Worm (Caenorhabditis elegans): ENCODE measurements around the gene try-12.

Gene try-12

DNA sequence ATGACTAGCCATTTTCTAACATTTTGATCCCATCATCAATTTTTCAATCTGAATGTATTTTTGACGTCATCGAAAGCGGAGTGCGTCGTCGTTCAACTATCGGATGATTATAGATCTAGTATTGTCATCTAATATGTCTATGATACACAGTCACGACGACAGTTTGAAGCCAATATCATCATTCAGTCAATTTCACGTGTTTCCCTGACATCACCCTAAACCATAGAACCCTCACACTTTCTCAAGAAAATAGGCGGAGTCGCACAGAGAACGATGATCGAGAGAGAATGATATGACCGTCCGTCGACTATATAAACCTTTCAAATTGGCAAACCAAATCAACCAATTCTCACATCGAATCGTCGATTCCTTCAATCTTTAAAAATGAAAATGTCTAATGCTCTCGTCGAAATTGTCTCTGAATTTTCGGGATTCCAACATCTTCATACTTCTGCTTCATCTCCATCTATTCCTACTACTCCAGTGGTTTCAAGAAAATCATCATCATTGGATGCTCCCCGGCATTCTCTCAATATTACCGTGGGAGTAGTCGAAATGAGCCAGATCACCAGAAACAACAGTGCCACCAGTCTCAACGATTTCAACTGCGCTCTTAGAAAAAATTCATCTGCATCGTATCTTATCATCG is 33.2 kb upstream of the try-12 start, which contains the start of gene F18E3.13 (continued):
- TF ChIP-seq elt-2 (tag; optimal IDR thresholded peaks at IDR 0.05) (no peak), blmp-1 (tag; optimal IDR thresholded peaks at IDR 0.05) (peak; percentile 90), ceh-88 (GFP tag; IDR thresholded peaks at IDR 0.05) (no peak), unc-98 (GFP tag; IDR thresholded peaks at IDR 0.05) (no peak), fkh-10 (GFP tag; optimal IDR thresholded peaks at IDR 0.05) (no peak), nhr-71 (tag; optimal IDR thresholded peaks at IDR 0.05) (peak; percentile 88), C16A3.4 (tag; optimal IDR thresholded peaks at IDR 0.05) (peak; percentile 43), sup-37 (GFP tag; optimal IDR thresholded peaks at IDR 0.05) (no peak), nhr-84 (tag; optimal IDR thresholded peaks at IDR 0.05) (no peak), lin-39 (tag; optimal IDR thresholded peaks at IDR 0.05) (no peak), nhr-77 (tag; optimal IDR thresholded peaks at IDR 0.05) (no peak), unc-30 (tag; optimal IDR thresholded peaks at IDR 0.05) (no peak), nhr-28 (tag; optimal IDR thresholded peaks at IDR 0.05) (no peak), efl-1 (optimal IDR thresholded peaks at IDR 0.05) (no peak), efl-1 (GFP tag; optimal IDR thresholded peaks at IDR 0.05 in 1 of 2) (peak in 1 of 2 experiments; percentile 89), mdl-1 (tag; optimal IDR thresholded peaks at IDR 0.05) (peak in 1 of 2 experiments; percentile 83), C04F5.9 (tag; optimal IDR thresholded peaks at IDR 0.05) (no peak), unc-130 (tag; optimal IDR thresholded peaks at IDR 0.05) (peak; percentile 32), hlh-4 (tag; optimal IDR thresholded peaks at IDR 0.05) (no peak), pax-3 (tag; optimal IDR thresholded peaks at IDR 0.05) (no peak), swsn-7 (tag; optimal IDR thresholded peaks at IDR 0.05) (no peak), lin-35 (GFP tag; optimal IDR thresholded peaks at IDR 0.05) (peak in 1 of 2 experiments; percentile 69), ceh-63 (GFP tag; optimal IDR thresholded peaks at IDR 0.05) (no peak), aha-1 (tag; optimal IDR thresholded peaks at IDR 0.05) (no peak), zip-4 (GFP tag; optimal IDR thresholded peaks at IDR 0.05) (no peak), egl-13 (tag; optimal IDR thresholded peaks at IDR 0.05) (no peak), nhr-90 (tag; optimal IDR thresholded peaks at IDR 0.05; ENCODE audit: poor library complexity) (peak; percentile 78), F16B12.6 (tag; optimal IDR thresholded peaks at IDR 0.05) (no peak), lir-3 (tag; optimal IDR thresholded peaks at IDR 0.05; ENCODE audit: poor library complexity) (no peak), snu-23 (GFP tag; optimal IDR thresholded peaks at IDR 0.05) (peak; percentile 74), ztf-4 (tag; optimal IDR thresholded peaks at IDR 0.05) (peak; percentile 50), nhr-11 (tag; optimal IDR thresholded peaks at IDR 0.05) (no peak), lin-13 (GFP tag; optimal IDR thresholded peaks at IDR 0.05) (no peak), nhr-76 (tag; optimal IDR thresholded peaks at IDR 0.05) (no peak), sptf-1 (tag; optimal IDR thresholded peaks at IDR 0.05) (no peak), nhr-47 (tag; optimal IDR thresholded peaks at IDR 0.05) (peak; percentile 34), zag-1 (tag; optimal IDR thresholded peaks at IDR 0.05) (no peak)

DNA sequence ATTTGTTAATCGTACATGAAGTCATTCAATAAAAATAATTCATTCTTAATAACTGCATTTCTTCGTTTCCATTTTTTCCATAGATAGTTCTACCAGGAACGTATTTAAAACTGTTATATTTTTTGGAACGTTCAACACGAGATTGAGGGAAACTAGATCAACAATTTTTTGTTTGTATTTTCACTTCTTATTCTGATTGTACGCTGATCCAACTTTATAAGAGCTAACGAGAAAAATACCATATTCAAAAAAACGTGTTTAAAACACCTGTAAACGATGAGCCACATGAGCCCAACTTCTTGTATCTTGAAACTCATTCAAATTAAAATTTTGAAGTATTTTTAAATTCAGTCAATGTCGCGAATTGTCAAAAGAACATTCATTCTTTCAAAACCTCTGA is 32.6 kb upstream of the try-12 start:
- peak in 1 of 2 experiments; percentile 17 for TF ChIP-seq lin-35 (GFP tag; optimal IDR thresholded peaks at IDR 0.05)
- no peak for TF ChIP-seq alr-1 (tag; optimal IDR thresholded peaks at IDR 0.05; ENCODE audit: borderline replicate concordance)

DNA sequence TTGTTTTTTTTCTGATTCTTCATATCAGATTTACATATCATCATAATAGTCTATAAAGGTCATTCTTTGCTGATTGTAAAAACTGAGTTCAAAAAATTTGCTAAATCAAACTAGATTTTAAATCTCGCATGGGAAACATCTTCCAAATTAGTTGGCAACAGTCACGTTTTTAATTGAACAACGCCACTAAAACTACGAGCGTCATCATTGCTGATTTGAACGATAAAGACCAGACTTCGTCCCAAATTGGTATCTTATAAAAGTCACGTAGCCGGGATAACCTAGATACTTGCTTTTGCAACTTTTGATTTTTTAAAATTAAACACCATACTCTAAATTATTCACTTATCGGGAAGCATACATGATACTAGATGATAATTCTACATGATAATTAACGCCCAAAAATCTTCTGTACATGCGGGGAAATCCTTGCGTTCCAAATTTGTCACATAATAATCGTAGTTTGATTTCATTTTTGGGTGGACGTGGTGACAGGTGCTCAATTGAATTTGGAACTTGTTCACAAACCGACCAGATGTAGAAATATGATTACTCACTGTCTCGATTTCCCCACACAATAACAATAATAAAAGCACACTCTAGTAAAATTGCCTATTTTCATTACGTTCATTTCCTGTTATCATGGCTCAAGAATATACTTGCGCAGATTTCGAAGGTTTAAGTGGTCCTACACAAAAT is 32.0 kb upstream of the try-12 start, which contains the start of gene srw-67:
srw-67 (plus strand) TSS at position 643 of the 699 bp plus-strand sequence.
- TF ChIP-seq blmp-1 (tag; optimal IDR thresholded peaks at IDR 0.05) (peak; percentile 14), elt-3 (tag; optimal IDR thresholded peaks at IDR 0.05) (peak in 1 of 6 experiments; percentile 33), fkh-4 (tag; optimal IDR thresholded peaks at IDR 0.05; ENCODE audit: borderline replicate concordance) (no peak), aha-1 (tag; optimal IDR thresholded peaks at IDR 0.05) (no peak), efl-1 (optimal IDR thresholded peaks at IDR 0.05) (no peak), efl-1 (GFP tag; optimal IDR thresholded peaks at IDR 0.05 in 1 of 2) (peak in 1 of 2 experiments; percentile 41)
